Worm (Caenorhabditis elegans) whole organism, late embryonic: ENCODE measurements around the gene cal-4.

Experiments
- ama-1 ChIP-seq: fragments of 150-350 bp; optimal IDR thresholded peaks from 2 replicates; lab custom pipeline; 2014
- ceh-34 ChIP-seq: sonication (generic microtip); optimal IDR thresholded peaks from 2 replicates; lab custom pipeline; 2016; ENCODE audit warnings: mild to moderate bottlenecking, missing genetic modification characterization, missing compliant biosample characterization
- ets-4 ChIP-seq: sonication (generic microtip); optimal IDR thresholded peaks from 2 replicates; lab custom pipeline; 2016; ENCODE audit warnings: missing genetic modification characterization, missing compliant biosample characterization
- hlh-30 ChIP-seq: sonication (generic microtip); optimal IDR thresholded peaks from 2 replicates; lab custom pipeline; 2017; ENCODE audit warnings: antibody characterized with exemption, missing genetic modification characterization, missing compliant biosample characterization; ENCODE audit not compliant: insufficient read depth
- nhr-11 ChIP-seq: fragments of 150-350 bp; optimal IDR thresholded peaks from 2 replicates; lab custom pipeline; 2014; ENCODE audit warnings: missing biosample characterization, missing genetic modification characterization
- pag-3 ChIP-seq: sonication (generic microtip); optimal IDR thresholded peaks from 2 replicates; lab custom pipeline; 2016; ENCODE audit warnings: missing compliant biosample characterization, missing genetic modification characterization, borderline replicate concordance
- pros-1 ChIP-seq: fragments of 150-350 bp; optimal IDR thresholded peaks from 2 replicates; lab custom pipeline; 2014; ENCODE audit warnings: missing biosample characterization, missing genetic modification reagents, missing genetic modification characterization
- tbx-2 ChIP-seq: sonication (generic microtip); optimal IDR thresholded peaks from 2 replicates; lab custom pipeline; 2016; ENCODE audit warnings: missing genetic modification characterization, missing compliant biosample characterization
- unc-86 ChIP-seq: sonication (generic microtip); optimal IDR thresholded peaks from 2 replicates; lab custom pipeline; 2016; ENCODE audit warnings: missing genetic modification characterization, missing compliant biosample characterization

DNA sequence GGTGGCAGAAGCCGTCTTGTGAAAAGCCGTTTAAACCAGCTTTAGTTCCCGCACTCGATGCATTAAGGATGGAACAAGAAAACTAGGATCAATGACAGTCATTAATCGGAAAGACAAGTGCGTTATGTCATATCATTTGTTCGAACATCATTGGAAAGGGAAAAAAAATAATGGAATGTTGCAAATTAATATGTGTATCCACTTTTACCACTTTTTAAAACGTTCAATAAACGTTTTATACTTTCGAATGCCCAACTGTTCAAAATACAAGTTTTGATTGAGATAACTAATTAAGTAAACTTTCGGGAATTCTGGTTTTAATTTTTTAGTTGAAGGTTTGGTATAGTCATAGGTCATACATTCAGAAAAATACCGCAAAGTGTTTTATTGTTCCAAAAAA is 6.1 kb upstream of the cal-4 start, which contains the start of gene C02F4.4:
- TF ChIP-seq pros-1 (no peak), nhr-11 (no peak), ceh-34 (tag; lab: Kevin White, UChicago) (no peak), ama-1 (lab: Kevin White, UChicago) (no peak), pag-3 (no peak), tbx-2 (tag; lab: Kevin White, UChicago) (no peak), ets-4 (tag; lab: Kevin White, UChicago) (no peak), hlh-30 (no peak), unc-86 (tag; lab: Kevin White, UChicago) (no peak)
